Worm (Caenorhabditis elegans) whole organism, early embryonic: ENCODE results near the gene F13E9.5.

Experiments
- B0310.2 ChIP-seq: sonication (generic microtip); optimal IDR thresholded peaks from 2 replicates; lab custom pipeline; 2016; ENCODE audit warnings: mild to moderate bottlenecking, missing genetic modification characterization, missing compliant biosample characterization
- F13C5.2 ChIP-seq: sonication (generic microtip); optimal IDR thresholded peaks from 2 replicates; lab custom pipeline; 2017; ENCODE audit warnings: mild to moderate bottlenecking, missing genetic modification characterization, inconsistent platforms, missing compliant biosample characterization
- ama-1 ChIP-seq: fragments of 150-350 bp; optimal IDR thresholded peaks from 2 replicates; lab custom pipeline; 2014
- ceh-13 ChIP-seq: fragments of 200-800 bp; sonication (Bioruptor generic); optimal IDR thresholded peaks from 2 replicates; lab custom pipeline; 2018; ENCODE audit warnings: mild to moderate bottlenecking, missing genetic modification characterization, missing compliant biosample characterization
- ceh-36 ChIP-seq: sonication (generic microtip); optimal IDR thresholded peaks from 2 replicates; lab custom pipeline; 2016; ENCODE audit warnings: missing genetic modification characterization, inconsistent platforms, missing compliant biosample characterization
- ets-7 ChIP-seq: sonication (generic microtip); optimal IDR thresholded peaks from 2 replicates; lab custom pipeline; 2016; ENCODE audit warnings: missing genotype, missing genetic modification characterization, missing compliant biosample characterization
- flt-1 ChIP-seq: fragments of 200-800 bp; sonication (Bioruptor generic); IDR thresholded peaks from 2 replicates; pipeline ENCODE4 v1.3.6; 2022; ENCODE audit warnings: missing genetic modification characterization, missing compliant biosample characterization
- hmbx-1 ChIP-seq: sonication (generic microtip); optimal IDR thresholded peaks from 2 replicates; lab custom pipeline; 2016; ENCODE audit warnings: mild to moderate bottlenecking, missing genetic modification characterization, missing compliant biosample characterization
- hmg-4 ChIP-seq: fragments of 200-800 bp; sonication (Bioruptor generic); optimal IDR thresholded peaks from 2 replicates; lab custom pipeline; 2018; ENCODE audit warnings: mild to moderate bottlenecking, missing genetic modification characterization, missing compliant biosample characterization
- pes-1 ChIP-seq: fragments of 200-800 bp; sonication (Bioruptor generic); IDR thresholded peaks from 2 replicates; pipeline ENCODE4 v1.3.6; 2022; ENCODE audit warnings: missing genetic modification reagents, missing genetic modification characterization, missing compliant biosample characterization
- tbx-11 ChIP-seq: fragments of 200-800 bp; sonication (Bioruptor generic); IDR thresholded peaks from 2 replicates; pipeline ENCODE4 v1.3.6; 2022; ENCODE audit warnings: missing genetic modification characterization, missing compliant biosample characterization
- tbx-37 ChIP-seq: fragments of 200-800 bp; sonication (Bioruptor generic); conservative IDR thresholded peaks from 2 replicates; pipeline ENCODE4 v1.3.6; 2022; ENCODE audit warnings: missing genetic modification reagents, missing genetic modification characterization, missing compliant biosample characterization
- tra-4 ChIP-seq: sonication (generic microtip); optimal IDR thresholded peaks from 2 replicates; lab custom pipeline; 2017; ENCODE audit warnings: missing genetic modification characterization, missing compliant biosample characterization

ce11 chrIV:10933062-10933552 is 48.9 kb upstream of the F13E9.5 start, which contains the start of the genes dnc-1 and lsm-7:
- TF ChIP-seq ama-1 (lab: Kevin White, UChicago) (no peak), hmbx-1 (tag; lab: Kevin White, UChicago) (no peak), F13C5.2 (peak; percentile 40), tbx-11 (0 out of 2 replicates have a peak, but pooled peaks have one; percentile 11), hmg-4 (GFP tag; lab: Kevin White, UChicago) (no peak), tbx-37 (GFP tag; lab: Robert Waterston, UW) (no peak), tra-4 (tag; lab: Kevin White, UChicago) (no peak), B0310.2 (tag; lab: Kevin White, UChicago) (no peak), flt-1 (no peak; the same call in 1 of the 2 replicates), ets-7 (tag; lab: Kevin White, UChicago) (no peak), pes-1 (GFP tag; lab: Robert Waterston, UW) (no peak), ceh-13 (GFP tag; lab: Kevin White, UChicago) (no peak), ceh-36 (tag; lab: Kevin White, UChicago) (no peak)
